Worm (Caenorhabditis elegans) whole organism, L4 larva: ENCODE results near the gene lon-2.

Source experiments
- F10B5.3 ChIP-seq: sonication (generic microtip); optimal IDR thresholded peaks from 2 replicates; lab custom pipeline; 2016; ENCODE audit warnings: mild to moderate bottlenecking, missing genetic modification characterization, missing compliant biosample characterization
- F26F4.8 ChIP-seq: fragments of 200-800 bp; sonication (Bioruptor generic); conservative IDR thresholded peaks from 2 replicates; pipeline ENCODE4 v1.3.6; 2022; ENCODE audit warnings: missing genetic modification characterization, missing compliant biosample characterization
- F37D6.2 ChIP-seq: sonication (generic microtip); optimal IDR thresholded peaks from 2 replicates; lab custom pipeline; 2016; ENCODE audit warnings: mild to moderate bottlenecking, missing genetic modification characterization, missing compliant biosample characterization
- F44E2.7 ChIP-seq: fragments of 200-800 bp; sonication (Bioruptor generic); IDR thresholded peaks from 2 replicates; pipeline ENCODE4 v2.1.2; 2022; ENCODE audit warnings: missing genetic modification characterization, missing compliant biosample characterization
- F49E8.2 ChIP-seq: sonication (generic microtip); optimal IDR thresholded peaks from 2 replicates; lab custom pipeline; 2016; ENCODE audit warnings: missing compliant biosample characterization, mild to moderate bottlenecking, missing genetic modification characterization, borderline replicate concordance
- R02D3.7 ChIP-seq: fragments of 150-350 bp; sonication (generic microtip); optimal IDR thresholded peaks from 3 replicates; lab custom pipeline; 2014; ENCODE audit warnings: missing biosample characterization, missing genetic modification characterization
- T26A8.4 ChIP-seq: fragments of 200-800 bp; sonication (Bioruptor generic); IDR thresholded peaks from 2 replicates; pipeline ENCODE4 v1.3.6; 2022; ENCODE audit warnings: missing genetic modification characterization, missing compliant biosample characterization
- Y48G9A.11 ChIP-seq: fragments of 200-800 bp; sonication (Bioruptor generic); IDR thresholded peaks from 2 replicates; pipeline ENCODE4 v1.3.6; 2022; ENCODE audit warnings: missing genetic modification reagents, missing genetic modification characterization, missing compliant biosample characterization
- Y75B8A.6 ChIP-seq: fragments of 200-800 bp; sonication (Bioruptor generic); IDR thresholded peaks from 2 replicates; pipeline ENCODE4 v1.3.6; 2022; ENCODE audit warnings: missing genetic modification reagents, missing genetic modification characterization, missing compliant biosample characterization
- ama-1 ChIP-seq: fragments of 150-350 bp; optimal IDR thresholded peaks from 2 replicates; lab custom pipeline; 2014; ENCODE audit warnings: inconsistent platforms, mixed read lengths
- attf-4 ChIP-seq: sonication (generic microtip); optimal IDR thresholded peaks from 3 replicates; lab custom pipeline; 2017; ENCODE audit warnings: missing biosample characterization, missing genetic modification characterization
- cey-2 ChIP-seq: sonication (generic microtip); optimal IDR thresholded peaks from 3 replicates; lab custom pipeline; 2017; ENCODE audit warnings: missing genetic modification characterization, mild to moderate bottlenecking, missing compliant biosample characterization, antibody characterized with exemption, borderline replicate concordance; ENCODE audit not compliant: insufficient read depth
- daf-12 ChIP-seq: fragments of 150-350 bp; optimal IDR thresholded peaks from 2 replicates; lab custom pipeline; 2014; ENCODE audit warnings: missing biosample characterization, missing genetic modification reagents, missing genetic modification characterization
- daf-16 ChIP-seq, 3 experiments: sonication (generic microtip); optimal IDR thresholded peaks; 2 replicates each; lab custom pipeline; 2016 to 2017; ENCODE audit warnings: missing genetic modification characterization in 3 of 3, missing genetic modification reagents in 3 of 3, mild to moderate bottlenecking in 2 of 3, missing compliant biosample characterization in 2 of 3, missing biosample characterization in 1 of 3, moderate library complexity in 1 of 3
- daf-8 ChIP-seq: fragments of 200-800 bp; sonication (Bioruptor generic); IDR thresholded peaks from 2 replicates; pipeline ENCODE4 v1.3.6; 2022; ENCODE audit warnings: missing genetic modification characterization, missing compliant biosample characterization
- dmd-8 ChIP-seq: fragments of 200-800 bp; sonication (Bioruptor generic); IDR thresholded peaks from 2 replicates; pipeline ENCODE4 v1.3.6; 2022; ENCODE audit warnings: missing genetic modification characterization, missing compliant biosample characterization
- dmd-9 ChIP-seq: fragments of 200-800 bp; sonication (Bioruptor generic); IDR thresholded peaks from 2 replicates; pipeline ENCODE4 v1.3.6; 2022; ENCODE audit warnings: missing genetic modification reagents, missing genetic modification characterization, missing compliant biosample characterization
- duxl-1 ChIP-seq: sonication (generic microtip); optimal IDR thresholded peaks from 2 replicates; lab custom pipeline; 2016; ENCODE audit warnings: mild to moderate bottlenecking, missing genetic modification characterization, moderate library complexity, missing compliant biosample characterization; ENCODE audit not compliant: poor library complexity
- egl-27 ChIP-seq: sonication (generic microtip); optimal IDR thresholded peaks from 3 replicates; lab custom pipeline; 2017; ENCODE audit warnings: missing biosample characterization, missing genetic modification reagents, missing genetic modification characterization
- hlh-11 ChIP-seq: fragments of 200-800 bp; sonication (Bioruptor generic); optimal IDR thresholded peaks from 2 replicates; lab custom pipeline; 2018; ENCODE audit warnings: mild to moderate bottlenecking, missing genetic modification characterization, missing compliant biosample characterization
- hlh-30 ChIP-seq: sonication (generic microtip); optimal IDR thresholded peaks from 2 replicates; lab custom pipeline; 2017; ENCODE audit warnings: antibody characterized with exemption, mild to moderate bottlenecking, missing genetic modification characterization, missing compliant biosample characterization; ENCODE audit not compliant: insufficient read depth
- hmg-1.1 ChIP-seq: fragments of 200-800 bp; sonication (Bioruptor generic); IDR thresholded peaks from 2 replicates; pipeline ENCODE4 v1.3.6; 2022; ENCODE audit warnings: missing genetic modification reagents, missing genetic modification characterization, missing compliant biosample characterization
- lin-15B ChIP-seq: fragments of 150-350 bp; sonication (generic microtip); optimal IDR thresholded peaks from 3 replicates; lab custom pipeline; 2014; ENCODE audit warnings: missing biosample characterization, missing genetic modification characterization
- lin-29 ChIP-seq: fragments of 200-800 bp; sonication (Bioruptor generic); IDR thresholded peaks from 2 replicates; pipeline ENCODE4 v1.3.6; 2022; ENCODE audit warnings: missing genetic modification reagents, missing genetic modification characterization, missing compliant biosample characterization
- lin-39 ChIP-seq: fragments of 150-350 bp; optimal IDR thresholded peaks from 2 replicates; lab custom pipeline; 2014; ENCODE audit warnings: missing biosample characterization, missing genetic modification reagents, missing genetic modification characterization
- lir-3 ChIP-seq: sonication (generic microtip); optimal IDR thresholded peaks from 2 replicates; lab custom pipeline; 2016; ENCODE audit warnings: mild to moderate bottlenecking, missing genetic modification characterization, missing compliant biosample characterization
- madf-5 ChIP-seq, 2 experiments: fragments of 200-800 bp; sonication (Bioruptor generic); IDR thresholded peaks; 2 replicates each; pipeline ENCODE4 v1.3.6; 2022; ENCODE audit warnings: missing compliant biosample characterization in 2 of 2, missing genetic modification characterization in 2 of 2
- mdt-29 ChIP-seq: fragments of 200-800 bp; sonication (Bioruptor generic); IDR thresholded peaks from 2 replicates; pipeline ENCODE4 v1.3.6; 2022; ENCODE audit warnings: missing genetic modification reagents, missing genetic modification characterization, missing compliant biosample characterization
- mep-1 ChIP-seq: fragments of 150-350 bp; sonication (generic microtip); optimal IDR thresholded peaks from 3 replicates; lab custom pipeline; 2014; ENCODE audit warnings: missing biosample characterization, missing genetic modification characterization
- mes-2 ChIP-seq: sonication (generic microtip); optimal IDR thresholded peaks from 2 replicates; lab custom pipeline; 2016; ENCODE audit warnings: missing genotype, mild to moderate bottlenecking, missing genetic modification characterization, missing compliant biosample characterization; ENCODE audit not compliant: poor library complexity, severe bottlenecking
- nhr-10 ChIP-seq: fragments of 150-350 bp; optimal IDR thresholded peaks from 2 replicates; lab custom pipeline; 2014; ENCODE audit warnings: missing biosample characterization, missing genetic modification characterization
- nhr-102 ChIP-seq: sonication (generic microtip); optimal IDR thresholded peaks from 2 replicates; lab custom pipeline; 2016; ENCODE audit warnings: mild to moderate bottlenecking, missing genetic modification characterization, moderate library complexity, missing compliant biosample characterization
- nhr-11 ChIP-seq: fragments of 150-350 bp; optimal IDR thresholded peaks from 2 replicates; lab custom pipeline; 2014; ENCODE audit warnings: missing biosample characterization, missing genetic modification characterization
- nhr-111 ChIP-seq: fragments of 200-800 bp; sonication (Bioruptor generic); optimal IDR thresholded peaks from 2 replicates; lab custom pipeline; 2018; ENCODE audit warnings: mild to moderate bottlenecking, missing genetic modification characterization, missing compliant biosample characterization
- nhr-237 ChIP-seq: sonication (generic microtip); optimal IDR thresholded peaks from 2 replicates; lab custom pipeline; 2017; ENCODE audit warnings: missing biosample characterization, missing genetic modification characterization
- nhr-25 ChIP-seq: sonication (generic microtip); optimal IDR thresholded peaks from 2 replicates; lab custom pipeline; 2017; ENCODE audit warnings: missing genetic modification characterization, mild to moderate bottlenecking, missing compliant biosample characterization, antibody characterized with exemption, moderate library complexity, borderline replicate concordance; ENCODE audit not compliant: insufficient read depth
- nhr-41 ChIP-seq: fragments of 200-800 bp; sonication (Bioruptor generic); IDR thresholded peaks from 2 replicates; pipeline ENCODE4 v1.3.6; 2022; ENCODE audit warnings: missing genetic modification reagents, missing genetic modification characterization, missing compliant biosample characterization
- pha-4 ChIP-seq, 2 experiments: fragments of 150-350 bp in 1 of 2; fragments of 200-800 bp in 1 of 2; sonication (Bioruptor generic) in 1 of 2; IDR thresholded peaks in 1 of 2; optimal IDR thresholded peaks in 1 of 2; 2 replicates each; pipeline versions ENCODE4 v1.3.6 to Lab custom; 2014 to 2022; ENCODE audit warnings: missing genetic modification characterization in 2 of 2, missing genetic modification reagents in 2 of 2, missing biosample characterization in 1 of 2, missing compliant biosample characterization in 1 of 2
- snpc-1.2 ChIP-seq: fragments of 200-800 bp; sonication (Bioruptor generic); IDR thresholded peaks from 2 replicates; pipeline ENCODE4 v1.3.6; 2022; ENCODE audit warnings: missing genetic modification reagents, missing genetic modification characterization, missing compliant biosample characterization
- spr-1 ChIP-seq: sonication (generic microtip); optimal IDR thresholded peaks from 2 replicates; lab custom pipeline; 2016; ENCODE audit warnings: mild to moderate bottlenecking, missing genetic modification characterization, missing compliant biosample characterization
- unc-130 ChIP-seq: sonication (generic microtip); optimal IDR thresholded peaks from 2 replicates; lab custom pipeline; 2016; ENCODE audit warnings: missing genetic modification reagents, missing genetic modification characterization, missing compliant biosample characterization
- unc-39 ChIP-seq: sonication (generic microtip); optimal IDR thresholded peaks from 2 replicates; lab custom pipeline; 2017; ENCODE audit warnings: missing biosample characterization, missing genetic modification characterization
- unc-62 ChIP-seq, 3 experiments: fragments of 150-350 bp in 1 of 3; sonication (generic microtip); optimal IDR thresholded peaks in 2 of 3; peaks in 1 of 3; 1 replicate in 1 of 3; 2 replicates in 2 of 3; lab custom pipeline; 2014 to 2017; ENCODE audit warnings: missing biosample characterization in 3 of 3, missing genetic modification characterization in 3 of 3, missing genetic modification reagents in 3 of 3, missing genotype in 1 of 3
- zag-1 ChIP-seq: fragments of 150-350 bp; optimal IDR thresholded peaks from 2 replicates; lab custom pipeline; 2014; ENCODE audit warnings: missing biosample characterization, missing genetic modification characterization
- zip-11 ChIP-seq: fragments of 200-800 bp; sonication (Bioruptor generic); IDR thresholded peaks from 2 replicates; pipeline ENCODE4 v1.3.6; 2022; ENCODE audit warnings: missing genetic modification characterization, missing compliant biosample characterization
- zip-2 ChIP-seq: fragments of 150-350 bp; optimal IDR thresholded peaks from 2 replicates; lab custom pipeline; 2014; ENCODE audit warnings: missing biosample characterization, missing genetic modification characterization

lon-2 gene

ce11 chrX:4790614-4791013 is 41.7 kb upstream of the lon-2 start:
- TF ChIP-seq unc-62 (GFP tag; optimal IDR thresholded peaks at IDR 0.05 in 1 of 2; lab: Kevin White, UChicago) (peak in 1 of 2 experiments; percentile 54), unc-62 (tag; optimal IDR thresholded peaks at IDR 0.05; lab: Kevin White, UChicago) (no peak), daf-16 (GFP tag; optimal IDR thresholded peaks at IDR 0.05; lab: Kevin White, UChicago) (no peak), daf-16 (tag; optimal IDR thresholded peaks at IDR 0.05; lab: Kevin White, UChicago) (peak; percentile 57), madf-5 (GFP tag; IDR thresholded peaks at IDR 0.05; lab: Robert Waterston, UW) (no peak)

ce11 chrX:4788958-4789357 is 40.1 kb upstream of the lon-2 start:
- TF ChIP-seq daf-16 (GFP tag; optimal IDR thresholded peaks at IDR 0.05; lab: Kevin White, UChicago) (peak; percentile 51 to 67), daf-16 (tag; optimal IDR thresholded peaks at IDR 0.05; lab: Kevin White, UChicago) (peak; percentile 76), attf-4 (tag; lab: Kevin White, UChicago) (no peak), T26A8.4 (GFP tag; lab: Robert Waterston, UW) (no peak), egl-27 (tag; lab: Kevin White, UChicago) (no peak), pha-4 (GFP tag; IDR thresholded peaks at IDR 0.05; lab: Robert Waterston, UW) (peak; percentile 84), pha-4 (tag; optimal IDR thresholded peaks at IDR 0.05; lab: Kevin White, UChicago) (no peak), hlh-11 (tag; lab: Kevin White, UChicago) (peak; percentile 60), nhr-41 (GFP tag; lab: Robert Waterston, UW) (peak; percentile 79; the same call in 1 of the 2 replicates), nhr-25 (tag; lab: Kevin White, UChicago) (no peak), unc-39 (tag; lab: Kevin White, UChicago) (no peak), cey-2 (no peak), mep-1 (tag; lab: Kevin White, UChicago) (peak; percentile 58), F10B5.3 (tag; lab: Kevin White, UChicago) (peak; percentile 51), zag-1 (tag; lab: Kevin White, UChicago) (no peak), nhr-237 (no peak), zip-2 (tag; lab: Kevin White, UChicago) (no peak), lin-39 (tag; lab: Kevin White, UChicago) (no peak), hmg-1.1 (GFP tag; lab: Robert Waterston, UW) (peak; percentile 73), daf-8 (GFP tag; lab: Robert Waterston, UW) (no peak), Y48G9A.11 (GFP tag; lab: Robert Waterston, UW) (peak; percentile 66; the same call in 1 of the 2 replicates), duxl-1 (tag; lab: Kevin White, UChicago) (peak; percentile 89), unc-130 (GFP tag; lab: Kevin White, UChicago) (peak; percentile 18), nhr-111 (GFP tag; lab: Kevin White, UChicago) (no peak), F26F4.8 (GFP tag; lab: Robert Waterston, UW) (peak; percentile 92), nhr-10 (tag; lab: Kevin White, UChicago) (no peak), nhr-11 (tag; lab: Kevin White, UChicago) (peak; percentile 6), lin-15B (tag; lab: Kevin White, UChicago) (no peak), mes-2 (tag; lab: Kevin White, UChicago) (peak; percentile 80), zip-11 (no peak), madf-5 (GFP tag; IDR thresholded peaks at IDR 0.05; lab: Robert Waterston, UW) (peak; percentile 76 to 77; a peak in 2 of 4 replicates), dmd-9 (GFP tag; lab: Robert Waterston, UW) (peak; percentile 47; the same call in 1 of the 2 replicates), ama-1 (lab: Kevin White, UChicago) (no peak), F44E2.7 (peak; percentile 78; the same call in 1 of the 2 replicates), R02D3.7 (peak; percentile 30), Y75B8A.6 (GFP tag; lab: Robert Waterston, UW) (no peak), lin-29 (GFP tag; lab: Robert Waterston, UW) (peak; percentile 50; the same call in 1 of the 2 replicates), lir-3 (peak; percentile 3), nhr-102 (tag; lab: Kevin White, UChicago) (peak; percentile 65), spr-1 (tag; lab: Kevin White, UChicago) (peak; percentile 25), mdt-29 (GFP tag; lab: Robert Waterston, UW) (peak; percentile 36; the same call in 1 of the 2 replicates), daf-12 (tag; lab: Kevin White, UChicago) (no peak), F49E8.2 (peak; percentile 38), dmd-8 (GFP tag; lab: Robert Waterston, UW) (peak; percentile 90), snpc-1.2 (peak; percentile 90), hlh-30 (tag; lab: Kevin White, UChicago) (peak; percentile 44), F37D6.2 (tag; lab: Kevin White, UChicago) (no peak)
